Worm (Caenorhabditis elegans) whole organism, L4/young adult: ENCODE measurements around the gene pdhb-1.

Experiments used
- W03F9.2 ChIP-seq: fragments of 150-350 bp; optimal IDR thresholded peaks from 2 replicates; lab custom pipeline; 2014; ENCODE audit warnings: missing biosample characterization, missing genetic modification characterization
- dao-5 ChIP-seq: sonication (generic microtip); optimal IDR thresholded peaks from 2 replicates; lab custom pipeline; 2016; ENCODE audit warnings: missing genotype, missing genetic modification characterization, moderate library complexity, missing compliant biosample characterization

DNA sequence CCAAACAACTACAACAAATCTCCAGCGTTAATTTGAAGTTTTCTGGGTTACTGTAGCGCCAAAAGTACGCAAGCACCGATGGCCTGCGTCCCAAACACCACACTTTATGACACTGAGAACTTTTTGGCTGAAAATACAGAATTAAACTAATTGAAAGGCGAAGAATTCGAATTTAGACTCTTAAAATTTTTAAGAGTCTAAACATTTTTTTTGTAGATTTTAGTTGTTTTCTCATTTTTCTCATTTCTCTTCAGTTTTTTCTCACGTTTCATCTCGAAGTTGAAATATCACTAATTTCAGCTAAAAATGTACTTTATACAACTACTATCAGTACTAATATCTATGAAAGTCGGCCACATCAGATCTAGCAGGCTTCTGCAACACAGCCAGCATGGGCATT, 15.9 kb downstream of the pdhb-1 start, which contains the start of gene lgc-9:
- TF ChIP-seq dao-5, result no peak
- no peak for TF ChIP-seq W03F9.2 (tag; lab: Kevin White, UChicago)
